Worm (Caenorhabditis elegans): ENCODE measurements around the gene ugt-1.

The ugt-1 gene

ce11 chrV:10355773-10356335, 39.6 kb upstream of the ugt-1 start, which contains the start of gene sluh-7 (continued):
- no peak for TF ChIP-seq fkh-10 (GFP tag; optimal IDR thresholded peaks at IDR 0.05)
- peak; percentile 42 for TF ChIP-seq hlh-11 (tag; optimal IDR thresholded peaks at IDR 0.05)
- no peak for TF ChIP-seq ctbp-1 (GFP tag; IDR thresholded peaks at IDR 0.05)
- no peak for TF ChIP-seq lim-7 (GFP tag; IDR thresholded peaks at IDR 0.05)
- TF ChIP-seq snpc-4 (tag; optimal IDR thresholded peaks at IDR 0.05), result no peak
- TF ChIP-seq nhr-6 (tag; optimal IDR thresholded peaks at IDR 0.05), result peak; percentile 86
- no peak for TF ChIP-seq lin-1 (GFP tag; IDR thresholded peaks at IDR 0.05)
- TF ChIP-seq lin-13 (GFP tag; optimal IDR thresholded peaks at IDR 0.05), result peak; percentile 27
- TF ChIP-seq nhr-10 (tag; optimal IDR thresholded peaks at IDR 0.05), result no peak
- TF ChIP-seq mdl-1 (tag; optimal IDR thresholded peaks at IDR 0.05), result no peak
- no peak for TF ChIP-seq ama-1 (optimal IDR thresholded peaks at IDR 0.05)
- TF ChIP-seq dmd-6 (GFP tag; IDR thresholded peaks at IDR 0.05), result peak; percentile 56; the same call in 1 of the 2 replicates
- TF ChIP-seq skn-1 (tag; optimal IDR thresholded peaks at IDR 0.05), result no peak
- no peak for TF ChIP-seq ceh-32 (tag; optimal IDR thresholded peaks at IDR 0.05; ENCODE audit: poor library complexity)
- TF ChIP-seq hlh-30 (tag; optimal IDR thresholded peaks at IDR 0.05; ENCODE audit: insufficient read depth), result peak; percentile 72
- no peak for TF ChIP-seq daf-16 (GFP tag; optimal IDR thresholded peaks at IDR 0.05)
- peak; percentile 52 for TF ChIP-seq daf-16 (tag; optimal IDR thresholded peaks at IDR 0.05)
- no peak for TF ChIP-seq nhr-77 (tag; optimal IDR thresholded peaks at IDR 0.05)
- TF ChIP-seq ceh-82 (tag; optimal IDR thresholded peaks at IDR 0.05), result no peak
- TF ChIP-seq tra-1 (GFP tag; IDR thresholded peaks at IDR 0.05), result no peak
- TF ChIP-seq mep-1 (tag; optimal IDR thresholded peaks at IDR 0.05), result peak; percentile 70
- no peak for TF ChIP-seq aly-2 (tag; optimal IDR thresholded peaks at IDR 0.05)
- peak; percentile 82 for TF ChIP-seq dmd-9 (GFP tag; IDR thresholded peaks at IDR 0.05)
- no peak for TF ChIP-seq daf-12 (tag; optimal IDR thresholded peaks at IDR 0.05)
- no peak for TF ChIP-seq nhr-41 (GFP tag; IDR thresholded peaks at IDR 0.05)
- TF ChIP-seq unc-62 (GFP tag; optimal IDR thresholded peaks at IDR 0.05 in 1 of 2), result no peak
- TF ChIP-seq unc-62 (tag; optimal IDR thresholded peaks at IDR 0.05), result no peak
- TF ChIP-seq mes-2 (tag; optimal IDR thresholded peaks at IDR 0.05; ENCODE audit: poor library complexity, severe bottlenecking), result peak; percentile 99
- peak; percentile 75 for TF ChIP-seq madf-9 (GFP tag; conservative IDR thresholded peaks at IDR 0.05)
- TF ChIP-seq hmg-1.1 (GFP tag; IDR thresholded peaks at IDR 0.05), result 0 out of 2 replicates have a peak, but pooled peaks have one; percentile 12
- peak; percentile 66 for TF ChIP-seq nhr-102 (tag; optimal IDR thresholded peaks at IDR 0.05)
- no peak for TF ChIP-seq ceh-44 (GFP tag; IDR thresholded peaks at IDR 0.05)

- TF ChIP-seq nhr-77 (tag; optimal IDR thresholded peaks at IDR 0.05), result peak; percentile 28
- TF ChIP-seq dmd-6 (GFP tag; IDR thresholded peaks at IDR 0.05), result peak; percentile 36; the same call in 1 of the 2 replicates
- TF ChIP-seq nhr-28 (tag; optimal IDR thresholded peaks at IDR 0.05), result peak; percentile 59
- TF ChIP-seq mdl-1 (tag; optimal IDR thresholded peaks at IDR 0.05), result peak in 1 of 2 experiments; percentile 32
- peak; percentile 8 for TF ChIP-seq hlh-11 (tag; optimal IDR thresholded peaks at IDR 0.05)
- peak; percentile 33 for TF ChIP-seq aha-1 (tag)
- no peak for TF ChIP-seq D1046.2 (GFP tag; IDR thresholded peaks at IDR 0.05)
- no peak for TF ChIP-seq dmd-8 (GFP tag; IDR thresholded peaks at IDR 0.05)
- TF ChIP-seq dve-1 (tag; optimal IDR thresholded peaks at IDR 0.05; ENCODE audit: insufficient read depth), result peak; percentile 63
- TF ChIP-seq daf-16 (GFP tag; optimal IDR thresholded peaks at IDR 0.05), result no peak
- TF ChIP-seq daf-16 (tag; optimal IDR thresholded peaks at IDR 0.05), result peak; percentile 83
Observed at ce11 chrV:10357467-10357953, 38.0 kb upstream of the ugt-1 start, which contains the start of gene ceeh-2. Gene ceeh-2, minus strand, starts transcription at chrV:10357903.

- no peak for TF ChIP-seq cey-2 (tag; optimal IDR thresholded peaks at IDR 0.05; ENCODE audit: borderline replicate concordance, insufficient read depth)
Observed at ce11 chrV:10358238-10358637, 37.2 kb upstream of the ugt-1 start, which contains the start of gene ttll-15. Gene ttll-15, plus strand, starts transcription at chrV:10358538.
